Fruit fly (Drosophila melanogaster) whole organism, embryonic: ENCODE results near the gene cmb.

Experiments
- CG11093 ChIP-seq: fragments of 200-800 bp; sonication (Bioruptor generic); IDR thresholded peaks from 3 replicates; pipeline ENCODE4 v1.3.6; 2022; ENCODE audit warnings: missing biosample characterization, missing genetic modification characterization
- CG11723 ChIP-seq: fragments of 200-800 bp; sonication (Bioruptor generic); optimal IDR thresholded peaks from 2 replicates; lab custom pipeline; 2017; ENCODE audit warnings: missing biosample characterization, mild to moderate bottlenecking, missing genetic modification characterization
- CG13287 ChIP-seq: fragments of 200-800 bp; sonication (Bioruptor generic); IDR thresholded peaks from 2 replicates; pipeline ENCODE4 v1.3.6; 2022; ENCODE audit warnings: missing biosample characterization, missing genetic modification characterization; ENCODE audit not compliant: partially characterized antibody
- CG13624 ChIP-seq: fragments of 200-800 bp; sonication (Bioruptor generic); optimal IDR thresholded peaks from 2 replicates; lab custom pipeline; 2016; ENCODE audit warnings: missing biosample characterization, missing genetic modification characterization
- CG14710 ChIP-seq: fragments of 200-800 bp; sonication (Bioruptor generic); optimal IDR thresholded peaks from 3 replicates; lab custom pipeline; 2019; ENCODE audit warnings: missing biosample characterization, mild to moderate bottlenecking, missing genetic modification characterization, moderate library complexity
- CG14860 ChIP-seq: fragments of 200-800 bp; sonication (Bioruptor generic); IDR thresholded peaks from 3 replicates; pipeline ENCODE4 v1.3.6; 2022; ENCODE audit warnings: missing biosample characterization, missing genetic modification characterization; ENCODE audit not compliant: partially characterized antibody
- CG15601 ChIP-seq: fragments of 200-800 bp; sonication (Bioruptor generic); optimal IDR thresholded peaks from 3 replicates; lab custom pipeline; 2019; ENCODE audit warnings: missing biosample characterization, mild to moderate bottlenecking, missing genetic modification characterization, moderate library complexity
- CG16779 ChIP-seq: fragments of 200-800 bp; sonication (Bioruptor generic); IDR thresholded peaks from 2 replicates; pipeline ENCODE4 v1.3.6; 2022; ENCODE audit warnings: missing biosample characterization, missing genetic modification characterization
- CG16863 ChIP-seq: fragments of 200-800 bp; sonication (Bioruptor generic); optimal IDR thresholded peaks from 3 replicates; lab custom pipeline; 2016; ENCODE audit warnings: missing biosample characterization, missing genetic modification characterization
- CG30431 ChIP-seq: fragments of 200-800 bp; sonication (Bioruptor generic); optimal IDR thresholded peaks from 2 replicates; lab custom pipeline; 2017; ENCODE audit warnings: missing biosample characterization, missing genetic modification characterization
- CG32772 ChIP-seq: fragments of 200-800 bp; sonication (Bioruptor generic); IDR thresholded peaks from 2 replicates; pipeline ENCODE4 v1.3.6; 2022; ENCODE audit warnings: missing biosample characterization, missing genetic modification characterization
- CG34376 ChIP-seq: fragments of 200-800 bp; sonication (Bioruptor generic); optimal IDR thresholded peaks from 2 replicates; lab custom pipeline; 2018; ENCODE audit warnings: missing biosample characterization, mild to moderate bottlenecking, missing genetic modification characterization
- CG42726 ChIP-seq: fragments of 200-800 bp; sonication (Bioruptor generic); IDR thresholded peaks from 2 replicates; pipeline ENCODE4 v1.3.6; 2022; ENCODE audit warnings: missing biosample characterization, missing genetic modification characterization; ENCODE audit not compliant: partially characterized antibody
- CG4617 ChIP-seq: fragments of 200-800 bp; sonication (Bioruptor generic); optimal IDR thresholded peaks from 3 replicates; lab custom pipeline; 2016; ENCODE audit warnings: missing biosample characterization, missing genetic modification characterization, borderline replicate concordance
- CG6791 ChIP-seq: fragments of 200-800 bp; sonication (Bioruptor generic); IDR thresholded peaks from 3 replicates; pipeline ENCODE4 v1.3.6; 2022; ENCODE audit warnings: missing biosample characterization, missing genetic modification characterization; ENCODE audit not compliant: partially characterized antibody
- CG7357 ChIP-seq: fragments of 200-800 bp; sonication (Bioruptor generic); IDR thresholded peaks from 3 replicates; pipeline ENCODE4 v1.3.6; 2022; ENCODE audit warnings: missing biosample characterization, missing genetic modification characterization
- CG7963 ChIP-seq: fragments of 200-800 bp; sonication (Bioruptor generic); IDR thresholded peaks from 3 replicates; pipeline ENCODE4 v1.3.6; 2022; ENCODE audit warnings: missing biosample characterization, missing genetic modification characterization; ENCODE audit not compliant: partially characterized antibody
- CHES-1-like ChIP-seq: fragments of 200-800 bp; sonication (Bioruptor generic); optimal IDR thresholded peaks from 2 replicates; lab custom pipeline; 2016; ENCODE audit warnings: missing biosample characterization, missing genetic modification characterization
- Dll ChIP-seq: fragments of 200-800 bp; sonication (Bioruptor generic); IDR thresholded peaks from 4 replicates; pipeline ENCODE4 v1.3.6; 2022; ENCODE audit warnings: missing biosample characterization, missing genetic modification characterization; ENCODE audit not compliant: partially characterized antibody
- Fer2 ChIP-seq: fragments of 200-800 bp; sonication (Bioruptor generic); optimal IDR thresholded peaks from 2 replicates; lab custom pipeline; 2018; ENCODE audit warnings: missing biosample characterization, mild to moderate bottlenecking, missing genetic modification characterization, moderate library complexity
- Gsc ChIP-seq: fragments of 200-800 bp; sonication (Bioruptor generic); IDR thresholded peaks from 2 replicates; pipeline ENCODE4 v1.3.6; 2022; ENCODE audit warnings: missing biosample characterization, missing genetic modification characterization
- HLH4C ChIP-seq: fragments of 200-800 bp; sonication (Bioruptor generic); IDR thresholded peaks from 3 replicates; pipeline ENCODE4 v1.3.6; 2022; ENCODE audit warnings: missing biosample characterization, missing genetic modification characterization; ENCODE audit not compliant: partially characterized antibody
- Hr3 ChIP-seq: fragments of 200-800 bp; sonication (Bioruptor generic); optimal IDR thresholded peaks from 3 replicates; lab custom pipeline; 2016; ENCODE audit warnings: missing biosample characterization, missing genetic modification characterization
- Hr39 ChIP-seq: fragments of >200 bp; optimal IDR thresholded peaks from 2 replicates; lab custom pipeline; 2017
- Hr51 ChIP-seq, 2 experiments: fragments of 200-800 bp; sonication (Bioruptor generic); optimal IDR thresholded peaks; 2 replicates in 1 of 2; 3 replicates in 1 of 2; lab custom pipeline; 2016 to 2018; ENCODE audit warnings: missing biosample characterization in 2 of 2, missing genetic modification characterization in 2 of 2, mild to moderate bottlenecking in 1 of 2, moderate library complexity in 1 of 2
- Lhr ChIP-seq: fragments of 200-800 bp; sonication (Bioruptor generic); optimal IDR thresholded peaks from 3 replicates; lab custom pipeline; 2017; ENCODE audit warnings: mild to moderate bottlenecking, missing biosample characterization, missing genetic modification reagents, missing genetic modification characterization
- Med ChIP-seq: fragments of 200-800 bp; sonication (Bioruptor generic); peaks from one replicate; lab custom pipeline; 2016; ENCODE audit warnings: missing biosample characterization, missing genetic modification characterization, mild to moderate bottlenecking, inconsistent platforms, moderate library complexity
- Pdp1 ChIP-seq, 2 experiments: fragments of 200-800 bp; sonication (Bioruptor generic); optimal IDR thresholded peaks; 3 replicates each; lab custom pipeline; 2016; ENCODE audit warnings: missing biosample characterization in 2 of 2, missing genetic modification characterization in 2 of 2, mild to moderate bottlenecking in 1 of 2, moderate library complexity in 1 of 2
- Rfx ChIP-seq: fragments of 200-800 bp; sonication (Bioruptor generic); IDR thresholded peaks from 2 replicates; pipeline ENCODE4 v1.3.6; 2022; ENCODE audit warnings: missing biosample characterization, missing genetic modification characterization
- amos ChIP-seq: fragments of 200-800 bp; sonication (Bioruptor generic); IDR thresholded peaks from 2 replicates; pipeline ENCODE4 v1.3.6; 2022; ENCODE audit warnings: missing biosample characterization, missing genetic modification characterization; ENCODE audit not compliant: partially characterized antibody
- ato ChIP-seq: fragments of 200-800 bp; sonication (Bioruptor generic); IDR thresholded peaks from 2 replicates; pipeline ENCODE4 v1.3.6; 2022; ENCODE audit warnings: missing biosample characterization, missing genetic modification characterization; ENCODE audit not compliant: partially characterized antibody
- bbx ChIP-seq: fragments of 200-800 bp; sonication (Bioruptor generic); IDR thresholded peaks from 2 replicates; pipeline ENCODE4 v1.3.6; 2022; ENCODE audit warnings: missing biosample characterization, missing genetic modification characterization; ENCODE audit not compliant: partially characterized antibody
- cato ChIP-seq: fragments of 200-800 bp; sonication (Bioruptor generic); optimal IDR thresholded peaks from 2 replicates; lab custom pipeline; 2016; ENCODE audit warnings: missing biosample characterization, missing genetic modification characterization, borderline replicate concordance
- crc ChIP-seq: fragments of 200-800 bp; sonication (Bioruptor generic); optimal IDR thresholded peaks from 2 replicates; lab custom pipeline; 2016; ENCODE audit warnings: missing biosample characterization, missing genetic modification characterization
- dysf ChIP-seq: fragments of 200-800 bp; sonication (Bioruptor generic); IDR thresholded peaks from 3 replicates; pipeline ENCODE4 v1.3.6; 2022; ENCODE audit warnings: missing biosample characterization, missing genetic modification characterization
- exex ChIP-seq: fragments of 200-800 bp; sonication (Bioruptor generic); optimal IDR thresholded peaks from 4 replicates; lab custom pipeline; 2018; ENCODE audit warnings: missing biosample characterization, mild to moderate bottlenecking, missing genetic modification characterization, moderate library complexity
- hb ChIP-seq: fragments of 200-800 bp; sonication (Bioruptor generic); IDR thresholded peaks from 3 replicates; pipeline ENCODE4 v1.3.6; 2022; ENCODE audit warnings: missing biosample characterization, missing genetic modification characterization; ENCODE audit not compliant: partially characterized antibody
- knrl ChIP-seq: fragments of 200-800 bp; sonication (Bioruptor generic); IDR thresholded peaks from 3 replicates; pipeline ENCODE4 v1.3.6; 2022; ENCODE audit warnings: missing biosample characterization, missing genetic modification characterization; ENCODE audit not compliant: partially characterized antibody
- luna ChIP-seq: fragments of 200-800 bp; sonication (Bioruptor generic); optimal IDR thresholded peaks from 2 replicates; lab custom pipeline; 2016; ENCODE audit warnings: missing biosample characterization, missing genetic modification characterization
- mld ChIP-seq: fragments of 200-800 bp; sonication (Bioruptor generic); IDR thresholded peaks from 3 replicates; pipeline ENCODE4 v1.3.6; 2022; ENCODE audit warnings: missing biosample characterization, missing genetic modification characterization; ENCODE audit not compliant: partially characterized antibody
- nerfin-2 ChIP-seq: fragments of 200-800 bp; sonication (Bioruptor generic); IDR thresholded peaks from 2 replicates; pipeline ENCODE4 v1.3.6; 2022; ENCODE audit warnings: missing biosample characterization, missing genetic modification characterization; ENCODE audit not compliant: partially characterized antibody
- nmo ChIP-seq: fragments of 200-800 bp; sonication (Bioruptor generic); optimal IDR thresholded peaks from 2 replicates; lab custom pipeline; 2018; ENCODE audit warnings: missing biosample characterization, mild to moderate bottlenecking, missing genetic modification characterization, moderate library complexity
- pita ChIP-seq: fragments of 200-800 bp; sonication (Bioruptor generic); optimal IDR thresholded peaks from 2 replicates; lab custom pipeline; 2017; ENCODE audit warnings: missing biosample characterization, mild to moderate bottlenecking, missing genetic modification characterization
- sens ChIP-seq: fragments of 200-800 bp; sonication (Bioruptor generic); peaks from one replicate; lab custom pipeline; 2016; ENCODE audit warnings: missing biosample characterization, missing genetic modification characterization
- sim ChIP-seq: fragments of 200-800 bp; sonication (Bioruptor generic); IDR thresholded peaks from 2 replicates; pipeline ENCODE4 v1.3.6; 2022; ENCODE audit warnings: missing biosample characterization, missing genetic modification characterization
- sna ChIP-seq: fragments of 200-800 bp; sonication (Bioruptor generic); IDR thresholded peaks from 2 replicates; pipeline ENCODE4 v1.3.6; 2022; ENCODE audit warnings: missing biosample characterization, missing genetic modification characterization; ENCODE audit not compliant: partially characterized antibody
- vnd ChIP-seq: fragments of 200-800 bp; sonication (Bioruptor generic); IDR thresholded peaks from 3 replicates; pipeline ENCODE4 v1.3.6; 2022; ENCODE audit warnings: missing biosample characterization, missing genetic modification characterization; ENCODE audit not compliant: partially characterized antibody
- zen2 ChIP-seq: fragments of 200-800 bp; sonication (Bioruptor generic); IDR thresholded peaks from 3 replicates; pipeline ENCODE4 v1.3.6; 2022; ENCODE audit warnings: missing biosample characterization, missing genetic modification characterization; ENCODE audit not compliant: partially characterized antibody

Gene cmb

DNA sequence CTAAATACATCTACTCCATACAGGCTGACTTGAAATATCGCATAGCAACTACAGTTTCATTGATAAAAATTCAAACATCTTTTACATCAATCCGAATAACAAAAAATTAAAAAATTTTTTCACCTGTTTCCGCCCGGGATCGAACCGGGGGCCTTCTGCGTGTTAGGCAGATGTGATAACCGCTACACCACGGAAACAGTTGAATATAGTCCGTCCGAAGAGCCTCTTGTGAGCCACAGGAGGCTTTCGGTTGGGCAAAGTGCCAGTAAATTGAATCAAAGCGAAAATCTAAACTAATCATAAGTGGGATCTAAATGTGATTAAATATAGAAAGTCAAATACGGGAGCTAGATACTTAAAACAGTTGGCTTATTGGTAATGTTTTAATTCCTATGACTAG is 8.9 kb upstream of the cmb start:
- TF ChIP-seq Dll (GFP tag; lab: Robert Waterston, UW) (peak; percentile 18; the same call in 1 of the 4 replicates), luna (no peak), ato (GFP tag; lab: Robert Waterston, UW) (peak; percentile 78), Hr3 (GFP tag; lab: Kevin White, UChicago) (no peak), amos (GFP tag; lab: Robert Waterston, UW) (peak; percentile 81), CG13287 (GFP tag; lab: Robert Waterston, UW) (peak; percentile 31; the same call in 1 of the 2 replicates), vnd (GFP tag; lab: Robert Waterston, UW) (peak; percentile 57; the same call in 2 of the 3 replicates), Hr39 (no peak), CG14710 (tag; lab: Kevin White, UChicago) (no peak), dysf (GFP tag; lab: Robert Waterston, UW) (no peak), CG13624 (no peak), CG7357 (GFP tag; lab: Robert Waterston, UW) (no peak), knrl (GFP tag; lab: Robert Waterston, UW) (peak; percentile 54), Rfx (GFP tag; lab: Robert Waterston, UW) (no peak), HLH4C (GFP tag; lab: Robert Waterston, UW) (peak; percentile 62), nmo (GFP tag; lab: Kevin White, UChicago) (no peak), CG6791 (peak; percentile 76; the same call in 2 of the 3 replicates), CG16863 (GFP tag; lab: Kevin White, UChicago) (no peak), exex (tag; lab: Kevin White, UChicago) (peak; percentile 30), CG15601 (tag; lab: Kevin White, UChicago) (peak; percentile 92), Fer2 (tag; lab: Kevin White, UChicago) (no peak), CG4617 (GFP tag; lab: Kevin White, UChicago) (no peak), Gsc (no peak), CG14860 (peak; percentile 66), hb (GFP tag; lab: Robert Waterston, UW) (peak; percentile 43; the same call in 1 of the 3 replicates), nerfin-2 (GFP tag; lab: Robert Waterston, UW) (peak; percentile 78), CG11093 (no peak), Hr51 (GFP tag; optimal IDR thresholded peaks at IDR 0.05; lab: Kevin White, UChicago) (no peak), pita (no peak), sna (GFP tag; lab: Robert Waterston, UW) (peak; percentile 43), bbx (peak; percentile 79), Lhr (GFP tag; lab: Kevin White, UChicago) (no peak), Med (GFP tag; lab: Kevin White, UChicago) (no peak), CG7963 (GFP tag; lab: Robert Waterston, UW) (peak; percentile 72), zen2 (GFP tag; lab: Robert Waterston, UW) (peak; percentile 47; the same call in 1 of the 3 replicates), CG32772 (GFP tag; lab: Robert Waterston, UW) (no peak), cato (GFP tag; lab: Kevin White, UChicago) (no peak), CG11723 (GFP tag; lab: Kevin White, UChicago) (no peak), CG42726 (GFP tag; lab: Robert Waterston, UW) (peak; percentile 60; the same call in 1 of the 2 replicates), sim (GFP tag; lab: Robert Waterston, UW) (no peak), CG16779 (no peak), CG30431 (GFP tag; lab: Kevin White, UChicago) (no peak), CG34376 (GFP tag; lab: Kevin White, UChicago) (no peak), mld (GFP tag; lab: Robert Waterston, UW) (peak; percentile 84; the same call in 2 of the 3 replicates), crc (GFP tag; lab: Kevin White, UChicago) (no peak), CHES-1-like (no peak), sens (GFP tag; lab: Kevin White, UChicago) (peak; percentile 53), Pdp1 (GFP tag; optimal IDR thresholded peaks at IDR 0.05; lab: Kevin White, UChicago) (no peak)
